Fruit fly (Drosophila melanogaster): ENCODE data around the gene CG31709.

Gene CG31709

dm6 chr2L:9568360-9569088 is 10.9 kb downstream of the CG31709 start, which contains the start of gene brwl (continued):
- TF ChIP-seq CG30403 (GFP tag; optimal IDR thresholded peaks at IDR 0.05) (peak; percentile 99), CG13775 (GFP tag; optimal IDR thresholded peaks at IDR 0.05) (peak; percentile 99), Nf-YB (GFP tag; optimal IDR thresholded peaks at IDR 0.05) (peak; percentile 90), Hr51 (GFP tag; optimal IDR thresholded peaks at IDR 0.05) (peak; percentile 97 to 99), CG4854 (GFP tag; optimal IDR thresholded peaks at IDR 0.05) (peak; percentile 98), CG4404 (GFP tag; IDR thresholded peaks at IDR 0.05) (peak; percentile 98), CG12744 (GFP tag; optimal IDR thresholded peaks at IDR 0.05) (peak; percentile 98), HLHmδ (GFP tag; optimal IDR thresholded peaks at IDR 0.05) (peak; percentile 85), pb (GFP tag; optimal IDR thresholded peaks at IDR 0.05) (peak; percentile 95), CG5180 (GFP tag; optimal IDR thresholded peaks at IDR 0.05) (peak; percentile 93), toy (GFP tag; IDR thresholded peaks at IDR 0.05) (peak; percentile 94), Scr (GFP tag; IDR thresholded peaks at IDR 0.05; ENCODE audit: partially characterized antibody) (no peak; the same call in 1 of the 2 replicates), Atf3 (GFP tag; optimal IDR thresholded peaks at IDR 0.05) (peak; percentile 98), CG12236 (GFP tag; optimal IDR thresholded peaks at IDR 0.05) (peak; percentile 96), B-H1 (GFP tag; IDR thresholded peaks at IDR 0.05) (peak; percentile 98), ash1 (GFP tag; optimal IDR thresholded peaks at IDR 0.05) (peak; percentile 71), chinmo (GFP tag; IDR thresholded peaks at IDR 0.05; ENCODE audit: partially characterized antibody) (peak; percentile 89), pita (GFP tag; optimal IDR thresholded peaks at IDR 0.05) (no peak), Hmx (GFP tag; optimal IDR thresholded peaks at IDR 0.05) (peak; percentile 95)

- TF ChIP-seq Jarid2 (GFP tag; optimal IDR thresholded peaks at IDR 0.05) (peak; percentile 96), gro (GFP tag; optimal IDR thresholded peaks at IDR 0.05) (peak; percentile 98), stwl (tag; optimal IDR thresholded peaks at IDR 0.05) (peak; percentile 69), CG17385 (GFP tag; optimal IDR thresholded peaks at IDR 0.05) (peak; percentile 99), CG5245 (GFP tag; optimal IDR thresholded peaks at IDR 0.05) (peak; percentile 96), dimm (GFP tag; IDR thresholded peaks at IDR 0.05) (peak; percentile 91), Eip74EF (GFP tag; optimal IDR thresholded peaks at IDR 0.05) (peak in 1 of 2 experiments; percentile 96), CG13424 (tag; optimal IDR thresholded peaks at IDR 0.05) (peak; percentile 89), row (GFP tag; IDR thresholded peaks at IDR 0.05) (peak; percentile 64), croc (GFP tag; conservative IDR thresholded peaks at IDR 0.05) (peak; percentile 57; the same call in 2 of the 3 replicates), Hr39 (optimal IDR thresholded peaks at IDR 0.05) (no peak), ATbp (GFP tag; optimal IDR thresholded peaks at IDR 0.05) (peak; percentile 100), stc (GFP tag; IDR thresholded peaks at IDR 0.05) (peak; percentile 98), vfl (GFP tag; optimal IDR thresholded peaks at IDR 0.05) (peak; percentile 92), Sry-δ (GFP tag; optimal IDR thresholded peaks at IDR 0.05) (peak; percentile 62), seq (GFP tag; IDR thresholded peaks at IDR 0.05) (peak; percentile 98), Antp (GFP tag; optimal IDR thresholded peaks at IDR 0.05) (peak; percentile 86), fd3F (GFP tag; optimal IDR thresholded peaks at IDR 0.05) (peak; percentile 98), ash1 (GFP tag; optimal IDR thresholded peaks at IDR 0.05) (peak; percentile 99), Dip3 (GFP tag; optimal IDR thresholded peaks at IDR 0.05) (peak; percentile 92), CHES-1-like (GFP tag; optimal IDR thresholded peaks at IDR 0.05) (peak; percentile 97), onecut (GFP tag; IDR thresholded peaks at IDR 0.05) (peak; percentile 97), CG7839 (tag; optimal IDR thresholded peaks at IDR 0.05) (peak; percentile 96), Ets65A (GFP tag) (peak; percentile 99), fd102C (GFP tag; optimal IDR thresholded peaks at IDR 0.05) (peak; percentile 89), CG10462 (GFP tag; optimal IDR thresholded peaks at IDR 0.05) (peak; percentile 92), Bdp1 (GFP tag; optimal IDR thresholded peaks at IDR 0.05) (peak; percentile 90), ttk (GFP tag; IDR thresholded peaks at IDR 0.05) (peak; percentile 95), inv (GFP tag; IDR thresholded peaks at IDR 0.05; ENCODE audit: partially characterized antibody) (no peak), chif (GFP tag; optimal IDR thresholded peaks at IDR 0.05) (peak; percentile 85 to 94), cas (GFP tag; IDR thresholded peaks at IDR 0.05) (peak; percentile 77)
These were observed 12.0 kb downstream of the CG31709 start for dm6 chr2L:9567398-9567856.

Measured in whole organism, embryonic.